Worm (Caenorhabditis elegans): ENCODE measurements around the gene AC3.12.

ce11 chrV:10363834-10364233, 15.4 kb downstream of the AC3.12 start:
- TF ChIP-seq flt-1 (GFP tag; IDR thresholded peaks at IDR 0.05): no peak
- no peak for TF ChIP-seq scrt-1 (GFP tag; IDR thresholded peaks at IDR 0.05)
- no peak for TF ChIP-seq hnd-1 (tag; optimal IDR thresholded peaks at IDR 0.05)
- no peak for TF ChIP-seq hmbx-1 (tag; optimal IDR thresholded peaks at IDR 0.05)
- no peak for TF ChIP-seq ama-1 (optimal IDR thresholded peaks at IDR 0.05)
- no peak for TF ChIP-seq tbx-11 (GFP tag; IDR thresholded peaks at IDR 0.05)
- TF ChIP-seq hmg-4 (GFP tag; optimal IDR thresholded peaks at IDR 0.05): no peak
- TF ChIP-seq tbx-37 (GFP tag; conservative IDR thresholded peaks at IDR 0.05): no peak
- no peak for TF ChIP-seq ceh-36 (tag; optimal IDR thresholded peaks at IDR 0.05)
- TF ChIP-seq B0310.2 (tag; optimal IDR thresholded peaks at IDR 0.05): no peak
- no peak for TF ChIP-seq aly-1 (tag; optimal IDR thresholded peaks at IDR 0.05)
- TF ChIP-seq pes-1 (GFP tag; IDR thresholded peaks at IDR 0.05): no peak

All from whole organism, early embryonic.